Worm (Caenorhabditis elegans) whole organism, late embryonic: ENCODE results near the gene col-8.
A peak's percentile ranks its signal among the peaks of the same experiment; 100 is the strongest.

Experiments used
- C38D4.7 ChIP-seq: fragments of 200-800 bp; sonication (Bioruptor generic); optimal IDR thresholded peaks from 2 replicates; lab custom pipeline; 2018; ENCODE audit warnings: mild to moderate bottlenecking, missing genetic modification characterization, moderate library complexity, missing compliant biosample characterization
- F13H6.1 ChIP-seq: sonication (generic microtip); optimal IDR thresholded peaks from 2 replicates; lab custom pipeline; 2016; ENCODE audit warnings: missing genetic modification characterization, missing compliant biosample characterization
- K02D7.2 ChIP-seq: sonication (generic microtip); optimal IDR thresholded peaks from 2 replicates; lab custom pipeline; 2017; ENCODE audit warnings: mild to moderate bottlenecking, missing genetic modification characterization, missing compliant biosample characterization
- K09A11.1 ChIP-seq: sonication (generic microtip); optimal IDR thresholded peaks from 2 replicates; lab custom pipeline; 2017; ENCODE audit warnings: antibody characterized with exemption, mild to moderate bottlenecking, missing genetic modification characterization, missing compliant biosample characterization; ENCODE audit not compliant: insufficient read depth
- T23F11.4 ChIP-seq: fragments of 200-800 bp; sonication (Bioruptor generic); optimal IDR thresholded peaks from 2 replicates; lab custom pipeline; 2018; ENCODE audit warnings: mild to moderate bottlenecking, missing genetic modification characterization, missing compliant biosample characterization
- Y22D7AL.16 ChIP-seq: sonication (generic microtip); optimal IDR thresholded peaks from 2 replicates; lab custom pipeline; 2016; ENCODE audit warnings: missing genetic modification characterization, missing compliant biosample characterization
- ahr-1 ChIP-seq: sonication (generic microtip); optimal IDR thresholded peaks from 2 replicates; lab custom pipeline; 2016; ENCODE audit warnings: missing genetic modification characterization, missing compliant biosample characterization
- ama-1 ChIP-seq: fragments of 150-350 bp; optimal IDR thresholded peaks from 2 replicates; lab custom pipeline; 2014
- ceh-14 ChIP-seq: sonication (generic microtip); optimal IDR thresholded peaks from 2 replicates; lab custom pipeline; 2016; ENCODE audit warnings: missing genotype, missing genetic modification characterization, missing compliant biosample characterization
- ceh-18 ChIP-seq: sonication (generic microtip); optimal IDR thresholded peaks from 2 replicates; lab custom pipeline; 2016; ENCODE audit warnings: missing genetic modification characterization, missing compliant biosample characterization
- ceh-2 ChIP-seq: sonication (generic microtip); optimal IDR thresholded peaks from 2 replicates; lab custom pipeline; 2016; ENCODE audit warnings: missing genotype, missing genetic modification characterization, missing compliant biosample characterization
- ceh-24 ChIP-seq: sonication (generic microtip); optimal IDR thresholded peaks from 2 replicates; lab custom pipeline; 2016; ENCODE audit warnings: mild to moderate bottlenecking, missing genetic modification characterization, missing compliant biosample characterization
- ceh-30 ChIP-seq: fragments of 150-350 bp; optimal IDR thresholded peaks from 2 replicates; lab custom pipeline; 2014; ENCODE audit warnings: missing biosample characterization, missing genetic modification characterization
- ceh-31 ChIP-seq: sonication (generic microtip); optimal IDR thresholded peaks from 2 replicates; lab custom pipeline; 2016; ENCODE audit warnings: missing genetic modification characterization, missing compliant biosample characterization
- ceh-34 ChIP-seq: sonication (generic microtip); optimal IDR thresholded peaks from 2 replicates; lab custom pipeline; 2016; ENCODE audit warnings: mild to moderate bottlenecking, missing genetic modification characterization, missing compliant biosample characterization
- ceh-45 ChIP-seq: fragments of 200-800 bp; sonication (Bioruptor generic); IDR thresholded peaks from 2 replicates; pipeline ENCODE4 v1.3.6; 2022; ENCODE audit warnings: missing genetic modification reagents, missing genetic modification characterization, missing compliant biosample characterization
- ceh-48 ChIP-seq: sonication (generic microtip); optimal IDR thresholded peaks from 2 replicates; lab custom pipeline; 2016; ENCODE audit warnings: missing genetic modification characterization, inconsistent platforms, missing compliant biosample characterization
- ceh-6 ChIP-seq: fragments of 200-800 bp; sonication (Bioruptor generic); optimal IDR thresholded peaks from 2 replicates; lab custom pipeline; 2018; ENCODE audit warnings: mild to moderate bottlenecking, missing genetic modification characterization, missing compliant biosample characterization
- che-1 ChIP-seq: sonication (generic microtip); optimal IDR thresholded peaks from 2 replicates; lab custom pipeline; 2016; ENCODE audit warnings: mild to moderate bottlenecking, missing genetic modification characterization, missing compliant biosample characterization
- dmd-4 ChIP-seq: sonication (generic microtip); optimal IDR thresholded peaks from 2 replicates; lab custom pipeline; 2016; ENCODE audit warnings: borderline replicate concordance, missing genetic modification characterization, missing compliant biosample characterization
- elt-2 ChIP-seq: sonication (generic microtip); optimal IDR thresholded peaks from 2 replicates; lab custom pipeline; 2016; ENCODE audit warnings: missing genetic modification reagents, missing genetic modification characterization, missing compliant biosample characterization
- eyg-1 ChIP-seq: sonication (generic microtip); optimal IDR thresholded peaks from 2 replicates; lab custom pipeline; 2016; ENCODE audit warnings: missing genotype, missing genetic modification characterization, missing compliant biosample characterization
- fax-1 ChIP-seq: sonication (generic microtip); optimal IDR thresholded peaks from 2 replicates; lab custom pipeline; 2016; ENCODE audit warnings: missing genotype, missing genetic modification characterization, missing compliant biosample characterization
- fkh-6 ChIP-seq: sonication (generic microtip); optimal IDR thresholded peaks from 2 replicates; lab custom pipeline; 2016; ENCODE audit warnings: missing genetic modification characterization, missing compliant biosample characterization
- hlh-6 ChIP-seq: sonication (generic microtip); optimal IDR thresholded peaks from 2 replicates; lab custom pipeline; 2016; ENCODE audit warnings: missing genotype, missing genetic modification characterization, missing compliant biosample characterization
- hlh-8 ChIP-seq: sonication (generic microtip); optimal IDR thresholded peaks from 2 replicates; lab custom pipeline; 2016; ENCODE audit warnings: missing genotype, missing genetic modification characterization, missing compliant biosample characterization
- lim-6 ChIP-seq: sonication (generic microtip); optimal IDR thresholded peaks from 2 replicates; lab custom pipeline; 2016; ENCODE audit warnings: missing genetic modification characterization, missing compliant biosample characterization
- lin-11 ChIP-seq: fragments of 200-800 bp; sonication (Bioruptor generic); optimal IDR thresholded peaks from 2 replicates; lab custom pipeline; 2018; ENCODE audit warnings: mild to moderate bottlenecking, missing genetic modification characterization, missing compliant biosample characterization
- mec-3 ChIP-seq: sonication (generic microtip); optimal IDR thresholded peaks from 2 replicates; lab custom pipeline; 2016; ENCODE audit warnings: borderline replicate concordance, missing genetic modification characterization, missing compliant biosample characterization
- nhr-11 ChIP-seq: fragments of 150-350 bp; optimal IDR thresholded peaks from 2 replicates; lab custom pipeline; 2014; ENCODE audit warnings: missing biosample characterization, missing genetic modification characterization
- nhr-232 ChIP-seq: sonication (generic microtip); optimal IDR thresholded peaks from 2 replicates; lab custom pipeline; 2016; ENCODE audit warnings: missing genetic modification characterization, missing compliant biosample characterization
- npax-4 ChIP-seq: sonication (generic microtip); optimal IDR thresholded peaks from 2 replicates; lab custom pipeline; 2016; ENCODE audit warnings: missing genetic modification characterization, missing compliant biosample characterization
- pag-3 ChIP-seq: sonication (generic microtip); optimal IDR thresholded peaks from 2 replicates; lab custom pipeline; 2016; ENCODE audit warnings: missing compliant biosample characterization, missing genetic modification characterization, borderline replicate concordance
- pat-9 ChIP-seq: fragments of 200-800 bp; sonication (Bioruptor generic); optimal IDR thresholded peaks from 2 replicates; lab custom pipeline; 2018; ENCODE audit warnings: mild to moderate bottlenecking, missing genetic modification characterization, moderate library complexity, missing compliant biosample characterization
- pax-1 ChIP-seq: fragments of 150-350 bp; optimal IDR thresholded peaks from 2 replicates; lab custom pipeline; 2014; ENCODE audit warnings: missing biosample characterization, missing genetic modification characterization
- pha-2 ChIP-seq: sonication (generic microtip); optimal IDR thresholded peaks from 2 replicates; lab custom pipeline; 2017; ENCODE audit warnings: mild to moderate bottlenecking, missing genetic modification characterization, missing compliant biosample characterization
- pha-4 ChIP-seq: fragments of 150-350 bp; optimal IDR thresholded peaks from 2 replicates; lab custom pipeline; 2018; ENCODE audit warnings: missing biosample characterization, missing genetic modification reagents, missing genetic modification characterization
- pros-1 ChIP-seq: fragments of 150-350 bp; optimal IDR thresholded peaks from 2 replicates; lab custom pipeline; 2014; ENCODE audit warnings: missing biosample characterization, missing genetic modification reagents, missing genetic modification characterization
- rnt-1 ChIP-seq: sonication (generic microtip); optimal IDR thresholded peaks from 2 replicates; lab custom pipeline; 2016; ENCODE audit warnings: missing genetic modification characterization, missing compliant biosample characterization
- sdc-2 ChIP-seq: sonication (generic microtip); optimal IDR thresholded peaks from 2 replicates; lab custom pipeline; 2016; ENCODE audit warnings: missing genotype, missing genetic modification characterization, missing compliant biosample characterization
- tbx-2 ChIP-seq: sonication (generic microtip); optimal IDR thresholded peaks from 2 replicates; lab custom pipeline; 2016; ENCODE audit warnings: missing genetic modification characterization, missing compliant biosample characterization
- tbx-7 ChIP-seq: sonication (generic microtip); optimal IDR thresholded peaks from 2 replicates; lab custom pipeline; 2016; ENCODE audit warnings: missing genotype, missing genetic modification characterization, missing compliant biosample characterization
- ttx-3 ChIP-seq: sonication (generic microtip); optimal IDR thresholded peaks from 2 replicates; lab custom pipeline; 2016; ENCODE audit warnings: missing genetic modification reagents, missing genetic modification characterization, missing compliant biosample characterization
- unc-42 ChIP-seq: sonication (generic microtip); optimal IDR thresholded peaks from 2 replicates; lab custom pipeline; 2016; ENCODE audit warnings: missing genotype, missing genetic modification characterization, missing compliant biosample characterization
- unc-55 ChIP-seq: sonication (generic microtip); optimal IDR thresholded peaks from 2 replicates; lab custom pipeline; 2017; ENCODE audit warnings: missing biosample characterization, missing genetic modification reagents, missing genetic modification characterization
- unc-86 ChIP-seq: sonication (generic microtip); optimal IDR thresholded peaks from 2 replicates; lab custom pipeline; 2016; ENCODE audit warnings: missing genetic modification characterization, missing compliant biosample characterization
- zip-5 ChIP-seq: sonication (generic microtip); optimal IDR thresholded peaks from 2 replicates; lab custom pipeline; 2016; ENCODE audit warnings: missing genetic modification characterization, missing compliant biosample characterization
- ztf-16 ChIP-seq: sonication (generic microtip); optimal IDR thresholded peaks from 2 replicates; lab custom pipeline; 2017; ENCODE audit warnings: missing genetic modification characterization, missing compliant biosample characterization

col-8 gene

ce11 chrIII:6971662-6972284 is 48.6 kb downstream of the col-8 start, which contains the start of the genes eef-1A.1 and rfc-4 (continued):
- TF ChIP-seq mec-3 (tag; lab: Kevin White, UChicago): no peak
- no peak for TF ChIP-seq ahr-1 (tag; lab: Kevin White, UChicago)
- peak; percentile 0 for TF ChIP-seq pha-2
- peak; percentile 29 for TF ChIP-seq fax-1
- peak; percentile 73 for TF ChIP-seq ceh-34 (tag; lab: Kevin White, UChicago)
- TF ChIP-seq pax-1 (tag; lab: Kevin White, UChicago): peak; percentile 97
- TF ChIP-seq unc-42 (tag; lab: Kevin White, UChicago): peak; percentile 83
- no peak for TF ChIP-seq ceh-45
- TF ChIP-seq K02D7.2: peak; percentile 2
- no peak for TF ChIP-seq Y22D7AL.16 (tag; lab: Kevin White, UChicago)
- no peak for TF ChIP-seq ceh-24 (tag; lab: Kevin White, UChicago)
- peak; percentile 76 for TF ChIP-seq ceh-18 (tag; lab: Kevin White, UChicago)
- no peak for TF ChIP-seq nhr-232 (tag; lab: Kevin White, UChicago)
- peak; percentile 22 for TF ChIP-seq ceh-48
- TF ChIP-seq unc-86: peak; percentile 68
- TF ChIP-seq rnt-1 (tag; lab: Kevin White, UChicago): peak; percentile 34
- no peak for TF ChIP-seq lim-6 (tag; lab: Kevin White, UChicago)
- TF ChIP-seq ttx-3 (tag; lab: Kevin White, UChicago): peak; percentile 59
- peak; percentile 74 for TF ChIP-seq ceh-31
- TF ChIP-seq ztf-16 (tag; lab: Kevin White, UChicago): peak; percentile 7
- TF ChIP-seq K09A11.1 (tag; lab: Kevin White, UChicago): peak; percentile 63
- TF ChIP-seq tbx-7 (tag; lab: Kevin White, UChicago): no peak
- no peak for TF ChIP-seq pag-3 (tag; lab: Kevin White, UChicago)
- TF ChIP-seq hlh-8 (tag; lab: Kevin White, UChicago): peak; percentile 19
- TF ChIP-seq C38D4.7: peak; percentile 16
- no peak for TF ChIP-seq pha-4 (tag; lab: Kevin White, UChicago)
- TF ChIP-seq npax-4 (tag; lab: Kevin White, UChicago): no peak
- peak; percentile 19 for TF ChIP-seq sdc-2 (tag; lab: Kevin White, UChicago)
- TF ChIP-seq pros-1 (tag; lab: Kevin White, UChicago): peak; percentile 68
- no peak for TF ChIP-seq nhr-11
- TF ChIP-seq ama-1 (lab: Kevin White, UChicago): no peak
- TF ChIP-seq T23F11.4 (GFP tag; lab: Kevin White, UChicago): no peak
- no peak for TF ChIP-seq che-1 (tag; lab: Kevin White, UChicago)
- TF ChIP-seq ceh-30 (tag; lab: Kevin White, UChicago): peak; percentile 40
- TF ChIP-seq zip-5 (tag; lab: Kevin White, UChicago): peak; percentile 24
- TF ChIP-seq ceh-6 (GFP tag; lab: Kevin White, UChicago): peak; percentile 6
- TF ChIP-seq hlh-6 (tag; lab: Kevin White, UChicago): no peak
- no peak for TF ChIP-seq fkh-6 (tag; lab: Kevin White, UChicago)
- peak; percentile 28 for TF ChIP-seq ceh-2 (tag; lab: Kevin White, UChicago)
- TF ChIP-seq tbx-2: peak; percentile 66
- TF ChIP-seq F13H6.1 (tag; lab: Kevin White, UChicago): peak; percentile 36
- peak; percentile 55 for TF ChIP-seq ceh-14 (tag; lab: Kevin White, UChicago)
- TF ChIP-seq, all 69 proteins: peak for 42

ce11 chrIII:6970744-6971143 is 49.7 kb downstream of the col-8 start:
- no peak for TF ChIP-seq pax-1 (tag; lab: Kevin White, UChicago)
- TF ChIP-seq eyg-1 (tag; lab: Kevin White, UChicago): no peak
- TF ChIP-seq pat-9 (tag; lab: Kevin White, UChicago): no peak
- no peak for TF ChIP-seq unc-55 (GFP tag; lab: Kevin White, UChicago)
- TF ChIP-seq che-1 (tag; lab: Kevin White, UChicago): no peak
- no peak for TF ChIP-seq ceh-31
- no peak for TF ChIP-seq lin-11 (tag; lab: Kevin White, UChicago)
- TF ChIP-seq unc-42 (tag; lab: Kevin White, UChicago): no peak
- TF ChIP-seq fkh-6 (tag; lab: Kevin White, UChicago): no peak
- TF ChIP-seq dmd-4 (tag; lab: Kevin White, UChicago): no peak
- no peak for TF ChIP-seq C38D4.7
- no peak for TF ChIP-seq unc-86
- no peak for TF ChIP-seq ceh-48
- no peak for TF ChIP-seq hlh-8 (tag; lab: Kevin White, UChicago)
- no peak for TF ChIP-seq ama-1 (lab: Kevin White, UChicago)
- no peak for TF ChIP-seq elt-2 (tag; lab: Kevin White, UChicago)
- TF ChIP-seq pag-3 (tag; lab: Kevin White, UChicago): no peak
- no peak for TF ChIP-seq tbx-2
- no peak for TF ChIP-seq Y22D7AL.16 (tag; lab: Kevin White, UChicago)
